Fruit fly (Drosophila melanogaster) whole organism, embryonic: Measurements from ENCODE around the gene alphaCOP.

Source experiments
- C15 ChIP-seq: fragments of 200-800 bp; sonication (Bioruptor generic); IDR thresholded peaks from 3 replicates; pipeline ENCODE4 v1.3.6; 2022; ENCODE audit warnings: missing biosample characterization, missing genetic modification characterization
- CG10267 ChIP-seq: fragments of 200-800 bp; sonication (Bioruptor generic); optimal IDR thresholded peaks from 2 replicates; lab custom pipeline; 2018; ENCODE audit warnings: missing biosample characterization, mild to moderate bottlenecking, missing genetic modification characterization, moderate library complexity
- CG12236 ChIP-seq: fragments of 200-800 bp; sonication (Bioruptor generic); optimal IDR thresholded peaks from 2 replicates; lab custom pipeline; 2016; ENCODE audit warnings: missing biosample characterization, missing genetic modification characterization
- CG16779 ChIP-seq: fragments of 200-800 bp; sonication (Bioruptor generic); IDR thresholded peaks from 2 replicates; pipeline ENCODE4 v1.3.6; 2022; ENCODE audit warnings: missing biosample characterization, missing genetic modification characterization
- CG2889 ChIP-seq: fragments of 200-800 bp; sonication (Bioruptor generic); IDR thresholded peaks from 3 replicates; pipeline ENCODE4 v1.3.6; 2022; ENCODE audit warnings: missing biosample characterization, missing genetic modification characterization
- CG31441 ChIP-seq: fragments of 200-800 bp; sonication (Bioruptor generic); IDR thresholded peaks from 2 replicates; pipeline ENCODE4 v1.3.6; 2022; ENCODE audit warnings: missing biosample characterization, missing genetic modification characterization
- CG3726 ChIP-seq: fragments of 200-800 bp; sonication (Bioruptor generic); IDR thresholded peaks from 3 replicates; pipeline ENCODE4, ENCODE4 v1.3.6; 2022; ENCODE audit warnings: missing biosample characterization, missing genetic modification characterization
- CG4617 ChIP-seq: fragments of 200-800 bp; sonication (Bioruptor generic); optimal IDR thresholded peaks from 3 replicates; lab custom pipeline; 2016; ENCODE audit warnings: missing biosample characterization, missing genetic modification characterization, borderline replicate concordance
- CG8089 ChIP-seq: fragments of 200-800 bp; sonication (Bioruptor generic); optimal IDR thresholded peaks from 3 replicates; lab custom pipeline; 2016; ENCODE audit warnings: missing biosample characterization, missing genetic modification characterization
- CG8388 ChIP-seq: fragments of 200-800 bp; sonication (Bioruptor generic); optimal IDR thresholded peaks from 2 replicates; lab custom pipeline; 2019; ENCODE audit warnings: missing biosample characterization, mild to moderate bottlenecking, missing genetic modification characterization, moderate library complexity
- Chrac-16 ChIP-seq: fragments of 200-800 bp; sonication (Bioruptor generic); optimal IDR thresholded peaks from 3 replicates; lab custom pipeline; 2016; ENCODE audit warnings: missing biosample characterization, missing genetic modification characterization
- Dbx ChIP-seq: fragments of 200-800 bp; sonication (Bioruptor generic); IDR thresholded peaks from 3 replicates; pipeline ENCODE4 v1.3.6; 2022; ENCODE audit warnings: missing biosample characterization, missing genetic modification characterization
- E2f2 ChIP-seq: fragments of 200-800 bp; sonication (Bioruptor generic); IDR thresholded peaks from 2 replicates; pipeline ENCODE4 v1.3.6; 2022; ENCODE audit warnings: missing biosample characterization, missing genetic modification characterization
- Ets97D ChIP-seq: fragments of 200-800 bp; sonication (Bioruptor generic); optimal IDR thresholded peaks from 3 replicates; lab custom pipeline; 2016; ENCODE audit warnings: missing biosample characterization, missing genetic modification characterization
- Fer3 ChIP-seq: fragments of 200-800 bp; sonication (Bioruptor generic); optimal IDR thresholded peaks from 2 replicates; lab custom pipeline; 2018; ENCODE audit warnings: missing biosample characterization, mild to moderate bottlenecking, missing genetic modification characterization, moderate library complexity
- GATAe ChIP-seq: fragments of 200-800 bp; sonication (Bioruptor generic); conservative IDR thresholded peaks from 2 replicates; pipeline ENCODE4 v1.3.6; 2022; ENCODE audit warnings: missing biosample characterization, missing genetic modification characterization
- HLH54F ChIP-seq: fragments of 200-800 bp; sonication (Bioruptor generic); optimal IDR thresholded peaks from 3 replicates; lab custom pipeline; 2016; ENCODE audit warnings: missing biosample characterization, missing genetic modification characterization
- HmgD ChIP-seq: fragments of 200-800 bp; sonication (Bioruptor generic); optimal IDR thresholded peaks from 3 replicates; lab custom pipeline; 2016; ENCODE audit warnings: missing biosample characterization, missing genetic modification characterization
- Hmr ChIP-seq: fragments of 200-800 bp; sonication (Bioruptor generic); optimal IDR thresholded peaks from 3 replicates; lab custom pipeline; 2017; ENCODE audit warnings: mild to moderate bottlenecking, missing biosample characterization, missing genetic modification reagents, missing genetic modification characterization
- MBD-R2 ChIP-seq: fragments of 200-800 bp; sonication (Bioruptor generic); IDR thresholded peaks from 2 replicates; pipeline ENCODE4 v1.3.6; 2022; ENCODE audit warnings: missing biosample characterization, missing genetic modification characterization
- Oli ChIP-seq: fragments of 200-800 bp; sonication (Bioruptor generic); optimal IDR thresholded peaks from 2 replicates; lab custom pipeline; 2018; ENCODE audit warnings: missing biosample characterization, mild to moderate bottlenecking, missing genetic modification characterization, moderate library complexity
- Side ChIP-seq: fragments of 200-800 bp; sonication (Bioruptor generic); optimal IDR thresholded peaks from 2 replicates; lab custom pipeline; 2016; ENCODE audit warnings: missing biosample characterization, missing genetic modification characterization
- Six4 ChIP-seq: fragments of 200-800 bp; sonication (Bioruptor generic); optimal IDR thresholded peaks from 2 replicates; lab custom pipeline; 2016; ENCODE audit warnings: missing biosample characterization, missing genetic modification characterization
- Stat92E ChIP-seq, 3 experiments: fragments of >200 bp in 2 of 3; fragments of 200-800 bp in 1 of 3; sonication (Bioruptor generic) in 1 of 3; optimal IDR thresholded peaks; 2 replicates each; lab custom pipeline; 2017 to 2019; ENCODE audit warnings: missing biosample characterization in 3 of 3, missing genetic modification characterization in 3 of 3, mild to moderate bottlenecking in 1 of 3, moderate library complexity in 1 of 3
- ac ChIP-seq: fragments of 200-800 bp; sonication (Bioruptor generic); optimal IDR thresholded peaks from 3 replicates; lab custom pipeline; 2017; ENCODE audit warnings: missing biosample characterization, mild to moderate bottlenecking, missing genetic modification characterization
- bab2 ChIP-seq: fragments of 200-800 bp; sonication (Bioruptor generic); optimal IDR thresholded peaks from 2 replicates; lab custom pipeline; 2016; ENCODE audit warnings: missing biosample characterization, missing genetic modification characterization
- cad ChIP-seq: fragments of >200 bp; optimal IDR thresholded peaks from 2 replicates; lab custom pipeline; 2017; ENCODE audit warnings: missing biosample characterization, missing genetic modification characterization
- caup ChIP-seq: fragments of 200-800 bp; sonication (Bioruptor generic); optimal IDR thresholded peaks from 3 replicates; lab custom pipeline; 2017; ENCODE audit warnings: missing biosample characterization, mild to moderate bottlenecking, missing genetic modification characterization, moderate library complexity; ENCODE audit not compliant: severe bottlenecking
- dmrt11E ChIP-seq: fragments of 200-800 bp; sonication (Bioruptor generic); optimal IDR thresholded peaks from 3 replicates; lab custom pipeline; 2018; ENCODE audit warnings: missing biosample characterization, mild to moderate bottlenecking, missing genetic modification characterization, moderate library complexity
- h ChIP-seq: fragments of >200 bp; optimal IDR thresholded peaks from 2 replicates; lab custom pipeline; 2017
- jigr1 ChIP-seq: fragments of 200-800 bp; sonication (Bioruptor generic); IDR thresholded peaks from 3 replicates; pipeline ENCODE4 v1.3.6; 2022; ENCODE audit warnings: missing biosample characterization, missing genetic modification characterization
- kni ChIP-seq: fragments of 200-800 bp; sonication (Bioruptor generic); optimal IDR thresholded peaks from 3 replicates; lab custom pipeline; 2017; ENCODE audit warnings: mild to moderate bottlenecking, missing biosample characterization, missing genetic modification reagents, missing genetic modification characterization
- lbe ChIP-seq: fragments of 200-800 bp; sonication (Bioruptor generic); optimal IDR thresholded peaks from 2 replicates; lab custom pipeline; 2016; ENCODE audit warnings: missing biosample characterization, mild to moderate bottlenecking, missing genetic modification characterization
- pb ChIP-seq: fragments of 200-800 bp; sonication (Bioruptor generic); optimal IDR thresholded peaks from 3 replicates; lab custom pipeline; 2016; ENCODE audit warnings: missing biosample characterization, missing genetic modification characterization
- repo ChIP-seq: fragments of 200-800 bp; sonication (Bioruptor generic); optimal IDR thresholded peaks from 2 replicates; lab custom pipeline; 2016; ENCODE audit warnings: missing biosample characterization, missing genetic modification characterization
- ro ChIP-seq: fragments of 200-800 bp; sonication (Bioruptor generic); IDR thresholded peaks from 2 replicates; pipeline ENCODE4 v1.3.6; 2022; ENCODE audit warnings: missing biosample characterization, missing genetic modification characterization
- sd ChIP-seq: fragments of 200-800 bp; sonication (Bioruptor generic); optimal IDR thresholded peaks from 3 replicates; lab custom pipeline; 2018; ENCODE audit warnings: missing biosample characterization, mild to moderate bottlenecking, missing genetic modification characterization, moderate library complexity
- sima ChIP-seq: fragments of 200-800 bp; sonication (Bioruptor generic); optimal IDR thresholded peaks from 2 replicates; lab custom pipeline; 2016; ENCODE audit warnings: missing biosample characterization, missing genetic modification characterization
- sisA ChIP-seq: fragments of 200-800 bp; sonication (Bioruptor generic); IDR thresholded peaks from 2 replicates; pipeline ENCODE4 v1.3.6; 2022; ENCODE audit warnings: missing biosample characterization, missing genetic modification characterization
- so ChIP-seq: fragments of 200-800 bp; sonication (Bioruptor generic); IDR thresholded peaks from 3 replicates; pipeline ENCODE4 v1.3.6; 2022; ENCODE audit warnings: missing biosample characterization, missing genetic modification characterization
- twi ChIP-seq: fragments of 200-800 bp; optimal IDR thresholded peaks from 2 replicates; lab custom pipeline; 2019; ENCODE audit warnings: missing biosample characterization, mild to moderate bottlenecking, missing genetic modification characterization, moderate library complexity
- unc-4 ChIP-seq: fragments of 200-800 bp; sonication (Bioruptor generic); IDR thresholded peaks from 2 replicates; pipeline ENCODE4 v1.3.6; 2022; ENCODE audit warnings: missing biosample characterization, missing genetic modification characterization; ENCODE audit not compliant: partially characterized antibody

The alphaCOP gene

dm6 chr3L:1644920-1645567 lies at the start of gene alphaCOP, which contains the start of gene CG13919 (continued):
- TF ChIP-seq ac (peak; percentile 84), HLH54F (peak; percentile 93), CG8388 (GFP tag; lab: Kevin White, UChicago) (peak; percentile 100), E2f2 (GFP tag; lab: Robert Waterston, UW) (peak; percentile 86), dmrt11E (peak; percentile 97), lbe (GFP tag; lab: Kevin White, UChicago) (peak; percentile 96), bab2 (GFP tag; lab: Kevin White, UChicago) (peak; percentile 96), repo (GFP tag; lab: Kevin White, UChicago) (peak; percentile 89), CG10267 (tag; lab: Kevin White, UChicago) (peak; percentile 100), so (GFP tag; lab: Robert Waterston, UW) (peak; percentile 97), unc-4 (GFP tag; lab: Robert Waterston, UW) (no peak), CG12236 (GFP tag; lab: Kevin White, UChicago) (peak; percentile 85), cad (no peak), CG3726 (GFP tag; lab: Robert Waterston, UW) (peak; percentile 93), Chrac-16 (peak; percentile 98), Fer3 (tag; lab: Kevin White, UChicago) (peak; percentile 96), Six4 (GFP tag; lab: Kevin White, UChicago) (peak; percentile 93), Side (GFP tag; lab: Kevin White, UChicago) (peak; percentile 67), Stat92E (GFP tag; optimal IDR thresholded peaks at IDR 0.05; lab: Kevin White, UChicago) (peak in 1 of 3 experiments; percentile 98), Ets97D (GFP tag; lab: Kevin White, UChicago) (peak; percentile 90), MBD-R2 (GFP tag; lab: Robert Waterston, UW) (peak; percentile 99), Hmr (GFP tag; lab: Kevin White, UChicago) (peak; percentile 96), kni (peak; percentile 67), twi (peak; percentile 93), caup (GFP tag; lab: Kevin White, UChicago) (peak; percentile 94), CG2889 (peak; percentile 98), Oli (tag; lab: Kevin White, UChicago) (peak; percentile 97), sima (GFP tag; lab: Kevin White, UChicago) (peak; percentile 69), CG31441 (GFP tag; lab: Robert Waterston, UW) (peak; percentile 97), HmgD (GFP tag; lab: Kevin White, UChicago) (peak; percentile 70), CG16779 (GFP tag; lab: Robert Waterston, UW) (peak; percentile 84), ro (GFP tag; lab: Robert Waterston, UW) (peak; percentile 94), jigr1 (GFP tag; lab: Robert Waterston, UW) (peak; percentile 83), sisA (GFP tag; lab: Robert Waterston, UW) (peak; percentile 92), h (lab: Kevin White, UChicago) (no peak), Dbx (GFP tag; lab: Robert Waterston, UW) (peak; percentile 93), CG4617 (peak; percentile 98), CG8089 (GFP tag; lab: Kevin White, UChicago) (peak; percentile 80), sd (tag; lab: Kevin White, UChicago) (peak; percentile 88), GATAe (GFP tag; lab: Robert Waterston, UW) (peak; percentile 94)
- TF ChIP-seq, all 482 proteins: peak for 432

- TF ChIP-seq C15 (GFP tag; lab: Robert Waterston, UW) = no peak
- TF ChIP-seq pb (GFP tag; lab: Kevin White, UChicago) = no peak
Observed at dm6 chr3L:1694317-1694716, 49.3 kb upstream of the alphaCOP start, which contains the start of gene CG12011. TSS of gene CG12011 (plus strand) at chr3L:1694617.
